Fruit fly (Drosophila melanogaster): Measurements from ENCODE around the gene Ref1.

DNA sequence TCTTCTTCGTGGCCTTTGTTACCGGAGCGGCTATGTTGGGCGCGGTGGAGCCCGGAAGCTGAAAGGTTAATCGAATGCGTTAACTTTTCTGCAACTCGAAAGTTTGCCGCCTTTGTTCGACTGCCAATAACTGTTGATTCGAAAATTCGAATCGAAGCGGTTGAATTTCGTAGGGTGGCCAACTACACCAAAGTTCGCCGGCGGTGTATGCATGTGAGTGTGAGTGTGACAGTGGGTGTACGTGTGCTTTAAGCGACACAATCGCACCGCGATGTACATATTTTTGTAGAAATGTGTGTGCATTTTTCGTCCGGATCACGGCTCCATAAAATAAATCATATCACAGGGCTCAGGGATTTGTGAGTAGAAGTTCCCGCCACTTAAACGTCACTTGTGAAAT, 5.3 kb upstream of the Ref1 start:
- TF ChIP-seq CG17806 (tag; optimal IDR thresholded peaks at IDR 0.05) (no peak), Pif1A (GFP tag; optimal IDR thresholded peaks at IDR 0.05) (no peak), CG8301 (tag; optimal IDR thresholded peaks at IDR 0.05) (no peak), CG4496 (GFP tag; IDR thresholded peaks at IDR 0.05) (no peak), rn (GFP tag; IDR thresholded peaks at IDR 0.05) (no peak)

All from whole organism, pupa.